Fruit fly (Drosophila melanogaster) whole organism, embryonic: ENCODE data around the gene Nin.

Experiments used
- Atf-2 ChIP-seq: fragments of 200-800 bp; sonication (Bioruptor generic); optimal IDR thresholded peaks from 2 replicates; lab custom pipeline; 2016; ENCODE audit warnings: missing biosample characterization, missing genetic modification characterization
- Bgb ChIP-seq: fragments of 200-800 bp; sonication (Bioruptor generic); IDR thresholded peaks from 2 replicates; pipeline ENCODE4 v1.3.6; 2022; ENCODE audit warnings: missing biosample characterization, missing genetic modification characterization; ENCODE audit not compliant: partially characterized antibody
- CG10565 ChIP-seq: fragments of 200-800 bp; sonication (Bioruptor generic); optimal IDR thresholded peaks from 3 replicates; lab custom pipeline; 2016; ENCODE audit warnings: missing biosample characterization, mild to moderate bottlenecking, missing genetic modification characterization
- CG11723 ChIP-seq: fragments of 200-800 bp; sonication (Bioruptor generic); optimal IDR thresholded peaks from 2 replicates; lab custom pipeline; 2017; ENCODE audit warnings: missing biosample characterization, mild to moderate bottlenecking, missing genetic modification characterization
- CG12659 ChIP-seq: fragments of 200-800 bp; sonication (Bioruptor generic); optimal IDR thresholded peaks from 3 replicates; lab custom pipeline; 2017; ENCODE audit warnings: mild to moderate bottlenecking, missing biosample characterization, missing genetic modification reagents, missing genetic modification characterization
- CG15514 ChIP-seq: fragments of 200-800 bp; sonication (Bioruptor generic); optimal IDR thresholded peaks from 3 replicates; lab custom pipeline; 2017; ENCODE audit warnings: missing biosample characterization, missing genetic modification characterization, mild to moderate bottlenecking, moderate library complexity, missing genetic modification reagents
- CG17328 ChIP-seq: fragments of 200-800 bp; sonication (Bioruptor generic); IDR thresholded peaks from 2 replicates; pipeline ENCODE4 v1.3.6; 2022; ENCODE audit warnings: missing biosample characterization, missing genetic modification characterization
- CG17361 ChIP-seq: fragments of 200-800 bp; sonication (Bioruptor generic); IDR thresholded peaks from 3 replicates; pipeline ENCODE4 v1.3.6; 2022; ENCODE audit warnings: missing biosample characterization, missing genetic modification characterization
- CG31388 ChIP-seq: fragments of 200-800 bp; sonication (Bioruptor generic); optimal IDR thresholded peaks from 2 replicates; lab custom pipeline; 2016; ENCODE audit warnings: missing biosample characterization, missing genetic modification characterization
- CG34224 ChIP-seq: fragments of 200-800 bp; sonication (Bioruptor generic); IDR thresholded peaks from 3 replicates; pipeline ENCODE4 v1.3.6; 2022; ENCODE audit warnings: missing biosample characterization, missing genetic modification characterization; ENCODE audit not compliant: partially characterized antibody
- CG6683 ChIP-seq: fragments of 200-800 bp; sonication (Bioruptor generic); optimal IDR thresholded peaks from 2 replicates; lab custom pipeline; 2017; ENCODE audit warnings: missing biosample characterization, mild to moderate bottlenecking, missing genetic modification characterization, missing genetic modification reagents
- CG8359 ChIP-seq: fragments of 200-800 bp; sonication (Bioruptor generic); optimal IDR thresholded peaks from 2 replicates; lab custom pipeline; 2017; ENCODE audit warnings: missing biosample characterization, mild to moderate bottlenecking, missing genetic modification characterization, borderline replicate concordance
- CG8924 ChIP-seq: fragments of 200-800 bp; optimal IDR thresholded peaks from 3 replicates; lab custom pipeline; 2019; ENCODE audit warnings: missing biosample characterization, mild to moderate bottlenecking, missing genetic modification characterization, moderate library complexity
- CHES-1-like ChIP-seq: fragments of 200-800 bp; sonication (Bioruptor generic); optimal IDR thresholded peaks from 2 replicates; lab custom pipeline; 2016; ENCODE audit warnings: missing biosample characterization, missing genetic modification characterization
- CTCF ChIP-seq: fragments of 200-800 bp; sonication (Bioruptor generic); optimal IDR thresholded peaks from 2 replicates; lab custom pipeline; 2017; ENCODE audit warnings: missing biosample characterization, mild to moderate bottlenecking, missing genetic modification characterization, moderate library complexity
- CkIIα-i1 ChIP-seq: fragments of 200-800 bp; sonication (Bioruptor generic); IDR thresholded peaks from 2 replicates; pipeline ENCODE4 v1.3.6; 2022; ENCODE audit warnings: missing biosample characterization, missing genetic modification characterization
- Dfd ChIP-seq, 2 experiments: fragments of >200 bp; optimal IDR thresholded peaks; 2 replicates each; lab custom pipeline; 2017; ENCODE audit warnings: missing biosample characterization in 2 of 2, missing genetic modification characterization in 2 of 2
- Dll ChIP-seq: fragments of 200-800 bp; sonication (Bioruptor generic); IDR thresholded peaks from 4 replicates; pipeline ENCODE4 v1.3.6; 2022; ENCODE audit warnings: missing biosample characterization, missing genetic modification characterization; ENCODE audit not compliant: partially characterized antibody
- Dp ChIP-seq: fragments of 200-800 bp; sonication (Bioruptor generic); optimal IDR thresholded peaks from 2 replicates; lab custom pipeline; 2018; ENCODE audit warnings: missing biosample characterization, mild to moderate bottlenecking, missing genetic modification characterization, moderate library complexity
- Eip74EF ChIP-seq, 2 experiments: fragments of 200-800 bp in 1 of 2; fragments of >200 bp in 1 of 2; sonication (Bioruptor generic) in 1 of 2; optimal IDR thresholded peaks; 2 replicates each; lab custom pipeline; 2017 to 2019; ENCODE audit warnings: missing biosample characterization in 2 of 2, missing genetic modification characterization in 2 of 2, mild to moderate bottlenecking in 1 of 2, moderate library complexity in 1 of 2
- HLHmδ ChIP-seq: fragments of 200-800 bp; sonication (Bioruptor generic); optimal IDR thresholded peaks from 2 replicates; lab custom pipeline; 2018; ENCODE audit warnings: missing biosample characterization, mild to moderate bottlenecking, missing genetic modification characterization, moderate library complexity
- HmgZ ChIP-seq: fragments of 200-800 bp; sonication (Bioruptor generic); optimal IDR thresholded peaks from 2 replicates; lab custom pipeline; 2018; ENCODE audit warnings: missing biosample characterization, mild to moderate bottlenecking, missing genetic modification characterization
- Mrtf ChIP-seq: fragments of 200-800 bp; sonication (Bioruptor generic); IDR thresholded peaks from 3 replicates; pipeline ENCODE4 v1.3.6; 2022; ENCODE audit warnings: missing biosample characterization, missing genetic modification characterization
- NK7.1 ChIP-seq: fragments of 200-800 bp; sonication (Bioruptor generic); optimal IDR thresholded peaks from 3 replicates; lab custom pipeline; 2016; ENCODE audit warnings: missing biosample characterization, missing genetic modification characterization
- Neu2 ChIP-seq: fragments of 200-800 bp; sonication (Bioruptor generic); optimal IDR thresholded peaks from 3 replicates; lab custom pipeline; 2016; ENCODE audit warnings: missing biosample characterization, missing genetic modification characterization, borderline replicate concordance
- Nf-YA ChIP-seq: fragments of 200-800 bp; sonication (Bioruptor generic); IDR thresholded peaks from 2 replicates; pipeline ENCODE4 v1.3.6; 2022; ENCODE audit warnings: missing biosample characterization, missing genetic modification characterization
- Scr ChIP-seq: fragments of 200-800 bp; sonication (Bioruptor generic); IDR thresholded peaks from 2 replicates; pipeline ENCODE4 v1.3.6; 2022; ENCODE audit warnings: missing biosample characterization, missing genetic modification characterization; ENCODE audit not compliant: partially characterized antibody
- Sin3A ChIP-seq: fragments of >200 bp; optimal IDR thresholded peaks from 2 replicates; lab custom pipeline; 2018
- ab ChIP-seq: fragments of 200-800 bp; sonication (Bioruptor generic); optimal IDR thresholded peaks from 2 replicates; lab custom pipeline; 2016; ENCODE audit warnings: missing biosample characterization, missing genetic modification characterization
- ac ChIP-seq: fragments of 200-800 bp; sonication (Bioruptor generic); optimal IDR thresholded peaks from 3 replicates; lab custom pipeline; 2017; ENCODE audit warnings: missing biosample characterization, mild to moderate bottlenecking, missing genetic modification characterization
- btn ChIP-seq: fragments of 200-800 bp; sonication (Bioruptor generic); optimal IDR thresholded peaks from 2 replicates; lab custom pipeline; 2016; ENCODE audit warnings: missing biosample characterization, missing genetic modification characterization
- cg ChIP-seq: fragments of 200-800 bp; sonication (Bioruptor generic); optimal IDR thresholded peaks from 3 replicates; lab custom pipeline; 2019; ENCODE audit warnings: missing biosample characterization, mild to moderate bottlenecking, missing genetic modification characterization, moderate library complexity
- dpn ChIP-seq, 2 experiments: fragments of 200-800 bp; sonication (Bioruptor generic); optimal IDR thresholded peaks; 3 replicates each; lab custom pipeline; 2016; ENCODE audit warnings: missing biosample characterization in 2 of 2, missing genetic modification characterization in 2 of 2
- exex ChIP-seq: fragments of 200-800 bp; sonication (Bioruptor generic); optimal IDR thresholded peaks from 4 replicates; lab custom pipeline; 2018; ENCODE audit warnings: missing biosample characterization, mild to moderate bottlenecking, missing genetic modification characterization, moderate library complexity
- fd64A ChIP-seq: fragments of 200-800 bp; sonication (Bioruptor generic); optimal IDR thresholded peaks from 3 replicates; lab custom pipeline; 2018; ENCODE audit warnings: missing biosample characterization, mild to moderate bottlenecking, missing genetic modification characterization
- ftz-f1 ChIP-seq: fragments of 200-800 bp; sonication (Bioruptor generic); optimal IDR thresholded peaks from 2 replicates; lab custom pipeline; 2016; ENCODE audit warnings: missing biosample characterization, missing genetic modification characterization
- grau ChIP-seq: fragments of 200-800 bp; optimal IDR thresholded peaks from 3 replicates; lab custom pipeline; 2019; ENCODE audit warnings: missing biosample characterization, mild to moderate bottlenecking, missing genetic modification characterization, moderate library complexity
- hbn ChIP-seq: fragments of 200-800 bp; sonication (Bioruptor generic); IDR thresholded peaks from 2 replicates; pipeline ENCODE4 v1.3.6; 2022; ENCODE audit warnings: missing biosample characterization, missing genetic modification characterization; ENCODE audit not compliant: partially characterized antibody
- jing ChIP-seq: fragments of 200-800 bp; sonication (Bioruptor generic); optimal IDR thresholded peaks from 2 replicates; lab custom pipeline; 2018; ENCODE audit warnings: missing biosample characterization, mild to moderate bottlenecking, missing genetic modification characterization
- mam ChIP-seq: fragments of 200-800 bp; sonication (Bioruptor generic); optimal IDR thresholded peaks from 3 replicates; lab custom pipeline; 2016; ENCODE audit warnings: missing biosample characterization, missing genetic modification characterization
- phol ChIP-seq: fragments of 200-800 bp; sonication (Bioruptor generic); optimal IDR thresholded peaks from 3 replicates; lab custom pipeline; 2018; ENCODE audit warnings: missing biosample characterization, mild to moderate bottlenecking, missing genetic modification characterization, moderate library complexity
- schlank ChIP-seq: fragments of 200-800 bp; sonication (Bioruptor generic); optimal IDR thresholded peaks from 2 replicates; lab custom pipeline; 2018; ENCODE audit warnings: missing biosample characterization, mild to moderate bottlenecking, missing genetic modification characterization
- scrt ChIP-seq: fragments of 200-800 bp; sonication (Bioruptor generic); optimal IDR thresholded peaks from 2 replicates; lab custom pipeline; 2018; ENCODE audit warnings: missing biosample characterization, mild to moderate bottlenecking, missing genetic modification characterization, moderate library complexity
- so ChIP-seq: fragments of 200-800 bp; sonication (Bioruptor generic); IDR thresholded peaks from 3 replicates; pipeline ENCODE4 v1.3.6; 2022; ENCODE audit warnings: missing biosample characterization, missing genetic modification characterization
- tin ChIP-seq: fragments of 200-800 bp; sonication (Bioruptor generic); optimal IDR thresholded peaks from 3 replicates; lab custom pipeline; 2016; ENCODE audit warnings: missing biosample characterization, missing genetic modification characterization
- tll ChIP-seq, 2 experiments: fragments of 200-800 bp in 1 of 2; fragments of >200 bp in 1 of 2; sonication (Bioruptor generic) in 1 of 2; optimal IDR thresholded peaks; 2 replicates each; lab custom pipeline; 2017 to 2019; ENCODE audit warnings: missing biosample characterization in 2 of 2, missing genetic modification characterization in 2 of 2, mild to moderate bottlenecking in 1 of 2, moderate library complexity in 1 of 2
- ttk ChIP-seq: fragments of 200-800 bp; sonication (Bioruptor generic); IDR thresholded peaks from 2 replicates; pipeline ENCODE4 v2.1.2; 2022; ENCODE audit warnings: missing biosample characterization, missing genetic modification characterization
- wdn ChIP-seq: fragments of 200-800 bp; sonication (Bioruptor generic); IDR thresholded peaks from 2 replicates; pipeline ENCODE4 v1.3.6; 2022; ENCODE audit warnings: missing biosample characterization, missing genetic modification characterization
- zf30C ChIP-seq: fragments of 200-800 bp; sonication (Bioruptor generic); optimal IDR thresholded peaks from 3 replicates; lab custom pipeline; 2018; ENCODE audit warnings: missing biosample characterization, mild to moderate bottlenecking, missing genetic modification characterization

The Nin gene

DNA sequence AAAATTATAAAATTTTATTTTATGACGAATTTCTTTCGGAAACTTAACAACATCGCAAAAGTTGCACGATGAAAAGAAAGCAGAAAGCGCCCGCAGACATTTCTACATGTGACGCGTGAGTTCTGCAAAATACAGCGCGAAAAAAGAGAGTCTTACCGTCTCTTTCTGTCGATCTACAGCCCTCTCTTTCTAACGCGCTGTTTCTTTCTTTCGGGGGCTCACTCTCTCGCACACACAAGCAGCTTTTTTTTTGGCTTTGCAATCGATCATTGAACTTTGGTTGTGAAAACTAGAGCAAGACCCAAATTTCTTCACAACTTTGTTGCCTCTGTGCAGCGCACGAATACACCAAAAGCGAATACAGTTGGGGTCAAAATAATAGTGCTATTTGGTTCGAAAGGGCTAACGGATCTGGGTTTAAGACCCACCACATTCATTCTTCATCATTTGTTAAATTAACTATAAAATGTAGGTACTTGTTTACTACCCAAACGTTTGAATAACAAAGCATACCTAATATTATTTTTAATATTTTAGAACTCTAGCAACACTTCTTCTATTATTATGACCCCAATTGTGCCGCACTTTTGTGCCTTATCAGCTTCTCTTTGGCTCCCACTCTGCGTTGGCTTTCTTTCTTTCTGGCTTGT lies 20.8 kb upstream of the Nin start (continued):
- TF ChIP-seq NK7.1 (GFP tag; lab: Kevin White, UChicago) = no peak
- TF ChIP-seq schlank (tag; lab: Kevin White, UChicago) = peak; percentile 23
- peak; percentile 82 for TF ChIP-seq jing (GFP tag; lab: Kevin White, UChicago)
- TF ChIP-seq Dp (GFP tag; lab: Kevin White, UChicago) = no peak
- peak; percentile 29 for TF ChIP-seq mam (GFP tag; lab: Kevin White, UChicago)
- TF ChIP-seq CG17361 (GFP tag; lab: Robert Waterston, UW) = peak; percentile 87
- peak; percentile 83 for TF ChIP-seq CG12659 (GFP tag; lab: Kevin White, UChicago)
- peak; percentile 91 for TF ChIP-seq so (GFP tag; lab: Robert Waterston, UW)
- no peak for TF ChIP-seq btn (GFP tag; lab: Kevin White, UChicago)
- no peak for TF ChIP-seq CkIIα-i1 (GFP tag; lab: Robert Waterston, UW)
- peak; percentile 54 to 75 for TF ChIP-seq dpn (GFP tag; optimal IDR thresholded peaks at IDR 0.05; lab: Kevin White, UChicago)
- TF ChIP-seq Mrtf (GFP tag; lab: Robert Waterston, UW) = no peak; the same call in 2 of the 3 replicates
- TF ChIP-seq CG15514 (GFP tag; lab: Kevin White, UChicago) = peak; percentile 40
- no peak for TF ChIP-seq CG34224 (GFP tag; lab: Robert Waterston, UW)
- peak; percentile 13 for TF ChIP-seq ab (GFP tag; lab: Kevin White, UChicago)
- no peak for TF ChIP-seq Dfd (GFP tag; optimal IDR thresholded peaks at IDR 0.05; lab: Kevin White, UChicago)
- peak in 1 of 2 experiments; percentile 85 for TF ChIP-seq Eip74EF (GFP tag; optimal IDR thresholded peaks at IDR 0.05; lab: Kevin White, UChicago)
- TF ChIP-seq Dll (GFP tag; lab: Robert Waterston, UW) = no peak
- TF ChIP-seq zf30C (GFP tag; lab: Kevin White, UChicago) = no peak
- TF ChIP-seq Scr (GFP tag; lab: Robert Waterston, UW) = no peak
- peak; percentile 83 for TF ChIP-seq grau
- TF ChIP-seq CTCF (GFP tag; lab: Kevin White, UChicago) = peak; percentile 43
- no peak for TF ChIP-seq CG31388 (GFP tag; lab: Kevin White, UChicago)
- TF ChIP-seq CG17328 = peak; percentile 72
- no peak for TF ChIP-seq ftz-f1 (GFP tag; lab: Kevin White, UChicago)
- TF ChIP-seq Bgb (GFP tag; lab: Robert Waterston, UW) = no peak
- peak; percentile 22 for TF ChIP-seq CHES-1-like (GFP tag; lab: Kevin White, UChicago)
- no peak for TF ChIP-seq tll (GFP tag; optimal IDR thresholded peaks at IDR 0.05; lab: Kevin White, UChicago)
- no peak for TF ChIP-seq ac
- TF ChIP-seq ttk (GFP tag; lab: Robert Waterston, UW) = peak; percentile 76
- peak; percentile 81 for TF ChIP-seq fd64A (GFP tag; lab: Kevin White, UChicago)
- TF ChIP-seq wdn (GFP tag; lab: Robert Waterston, UW) = 0 out of 2 replicates have a peak, but pooled peaks have one; percentile 31
- peak; percentile 22 for TF ChIP-seq CG10565
- no peak for TF ChIP-seq Nf-YA
- no peak for TF ChIP-seq HLHmδ
- peak; percentile 60 for TF ChIP-seq scrt
- no peak for TF ChIP-seq exex (tag; lab: Kevin White, UChicago)
- peak; percentile 46 for TF ChIP-seq CG6683
- TF ChIP-seq hbn (GFP tag; lab: Robert Waterston, UW) = no peak
- peak; percentile 89 for TF ChIP-seq phol (tag; lab: Kevin White, UChicago)
- TF ChIP-seq HmgZ = peak; percentile 64
- peak; percentile 82 for TF ChIP-seq tin (GFP tag; lab: Kevin White, UChicago)
- peak; percentile 52 for TF ChIP-seq cg (GFP tag; lab: Kevin White, UChicago)
- TF ChIP-seq Atf-2 (GFP tag; lab: Kevin White, UChicago) = peak; percentile 40
- peak; percentile 50 for TF ChIP-seq CG8359 (GFP tag; lab: Kevin White, UChicago)
- TF ChIP-seq CG11723 (GFP tag; lab: Kevin White, UChicago) = peak; percentile 81
- TF ChIP-seq Sin3A (lab: Kevin White, UChicago) = no peak
- no peak for TF ChIP-seq Neu2
- TF ChIP-seq CG8924 (tag; lab: Kevin White, UChicago) = peak; percentile 91
